Fruit fly (Drosophila melanogaster): ENCODE results near the gene Sos.

Sos gene

dm6 chr2L:13778648-13779047, 35.0 kb upstream of the Sos start (continued):
- TF ChIP-seq sug (tag; optimal IDR thresholded peaks at IDR 0.05) (no peak), CG6683 (GFP tag; optimal IDR thresholded peaks at IDR 0.05) (no peak), fu2 (GFP tag; optimal IDR thresholded peaks at IDR 0.05) (no peak), gce (GFP tag; IDR thresholded peaks at IDR 0.05) (0 out of 3 replicates have a peak, but pooled peaks have one; percentile 15), ken (GFP tag; IDR thresholded peaks at IDR 0.05) (peak; percentile 20; the same call in 1 of the 3 replicates), CG15479 (GFP tag; optimal IDR thresholded peaks at IDR 0.05) (no peak), Neu2 (GFP tag; optimal IDR thresholded peaks at IDR 0.05; ENCODE audit: borderline replicate concordance) (no peak), sens-2 (GFP tag; IDR thresholded peaks at IDR 0.05) (no peak), lab (GFP tag; optimal IDR thresholded peaks at IDR 0.05) (peak; percentile 50), vvl (GFP tag; IDR thresholded peaks at IDR 0.05) (peak; percentile 52), Usf (GFP tag; optimal IDR thresholded peaks at IDR 0.05) (no peak), CG2889 (GFP tag; IDR thresholded peaks at IDR 0.05) (no peak), hbn (GFP tag; IDR thresholded peaks at IDR 0.05; ENCODE audit: partially characterized antibody) (no peak), br (optimal IDR thresholded peaks at IDR 0.05) (no peak), Fer3 (tag; optimal IDR thresholded peaks at IDR 0.05) (peak; percentile 38), da (GFP tag; optimal IDR thresholded peaks at IDR 0.05) (peak; percentile 38), CG4730 (GFP tag; IDR thresholded peaks at IDR 0.05) (peak; percentile 26; the same call in 1 of the 2 replicates), ash1 (GFP tag; optimal IDR thresholded peaks at IDR 0.05) (no peak), CG7372 (GFP tag; IDR thresholded peaks at IDR 0.05) (peak; percentile 12; the same call in 1 of the 2 replicates), CG8089 (GFP tag; optimal IDR thresholded peaks at IDR 0.05) (no peak), CG17912 (GFP tag; optimal IDR thresholded peaks at IDR 0.05) (no peak), hb (GFP tag; IDR thresholded peaks at IDR 0.05; ENCODE audit: partially characterized antibody) (no peak), Awh (GFP tag; IDR thresholded peaks at IDR 0.05) (peak; percentile 40; the same call in 1 of the 2 replicates), h (optimal IDR thresholded peaks at IDR 0.05) (no peak), Antp (GFP tag; optimal IDR thresholded peaks at IDR 0.05) (peak; percentile 19), org-1 (GFP tag; optimal IDR thresholded peaks at IDR 0.05) (peak; percentile 66), YL-1 (GFP tag; optimal IDR thresholded peaks at IDR 0.05) (no peak), Rfx (GFP tag; IDR thresholded peaks at IDR 0.05) (peak; percentile 60; the same call in 1 of the 2 replicates), CG17829 (tag; optimal IDR thresholded peaks at IDR 0.05) (peak; percentile 35), Lpt (GFP tag; optimal IDR thresholded peaks at IDR 0.05) (no peak), ATbp (GFP tag; optimal IDR thresholded peaks at IDR 0.05) (peak; percentile 58), pan (optimal IDR thresholded peaks at IDR 0.05) (no peak), pan (GFP tag; optimal IDR thresholded peaks at IDR 0.05 in 1 of 2, IDR thresholded peaks at IDR 0.05 in 1 of 2) (peak in 1 of 2 experiments; percentile 47), CG2678 (tag; optimal IDR thresholded peaks at IDR 0.05) (peak; percentile 76), schlank (tag; optimal IDR thresholded peaks at IDR 0.05) (no peak), pb (GFP tag; optimal IDR thresholded peaks at IDR 0.05) (no peak), chn (GFP tag; optimal IDR thresholded peaks at IDR 0.05) (peak; percentile 18), chif (GFP tag; optimal IDR thresholded peaks at IDR 0.05) (peak; percentile 33 to 44), pnt (GFP tag; optimal IDR thresholded peaks at IDR 0.05) (peak; percentile 12), CG5245 (GFP tag; optimal IDR thresholded peaks at IDR 0.05) (peak; percentile 19), Hsf (GFP tag; optimal IDR thresholded peaks at IDR 0.05) (peak; percentile 58), CG8359 (GFP tag; optimal IDR thresholded peaks at IDR 0.05; ENCODE audit: borderline replicate concordance) (no peak), Chrac-16 (GFP tag; optimal IDR thresholded peaks at IDR 0.05) (peak; percentile 11), CG8290 (GFP tag; optimal IDR thresholded peaks at IDR 0.05) (no peak), CG8290 (tag; optimal IDR thresholded peaks at IDR 0.05) (no peak), prd (optimal IDR thresholded peaks at IDR 0.05) (no peak), prd (GFP tag; IDR thresholded peaks at IDR 0.05) (peak; percentile 53; the same call in 2 of the 3 replicates), pzg (GFP tag; optimal IDR thresholded peaks at IDR 0.05) (no peak), CG14667 (GFP tag; IDR thresholded peaks at IDR 0.05) (no peak), NC2α (GFP tag; optimal IDR thresholded peaks at IDR 0.05) (no peak), CG43689 (GFP tag; IDR thresholded peaks at IDR 0.05) (0 out of 2 replicates have a peak, but pooled peaks have one; percentile 14), gfzf (GFP tag; optimal IDR thresholded peaks at IDR 0.05) (no peak), HHEX (GFP tag; optimal IDR thresholded peaks at IDR 0.05) (peak; percentile 54)
